Worm (Caenorhabditis elegans): ENCODE measurements around the gene ubxn-2.

- no peak for TF ChIP-seq blmp-1 (tag; optimal IDR thresholded peaks at IDR 0.05)
- no peak for TF ChIP-seq zag-1 (tag; optimal IDR thresholded peaks at IDR 0.05)
- TF ChIP-seq ceh-90 (tag; optimal IDR thresholded peaks at IDR 0.05) = no peak
- TF ChIP-seq ztf-4 (tag; optimal IDR thresholded peaks at IDR 0.05) = no peak
- TF ChIP-seq nhr-20 (tag; optimal IDR thresholded peaks at IDR 0.05) = no peak
- no peak for TF ChIP-seq rnt-1 (tag; optimal IDR thresholded peaks at IDR 0.05)
- TF ChIP-seq unc-30 (tag; optimal IDR thresholded peaks at IDR 0.05) = no peak
- no peak for TF ChIP-seq ztf-11 (tag; optimal IDR thresholded peaks at IDR 0.05)
- TF ChIP-seq xbp-1 (tag; optimal IDR thresholded peaks at IDR 0.05) = no peak
- no peak for TF ChIP-seq ama-1 (optimal IDR thresholded peaks at IDR 0.05)
- TF ChIP-seq ets-5 (GFP tag; IDR thresholded peaks at IDR 0.05) = no peak
Measured at ce11 chrIV:2736575-2736974, 11.0 kb upstream of the ubxn-2 start.

Measured in whole organism, L1 larva.